Fruit fly (Drosophila melanogaster): ENCODE data around the gene Flo2.

- TF ChIP-seq lola (GFP tag; optimal IDR thresholded peaks at IDR 0.05) (no peak), OdsH (GFP tag; optimal IDR thresholded peaks at IDR 0.05) (no peak), psq (GFP tag; optimal IDR thresholded peaks at IDR 0.05) (no peak), rgr (GFP tag; optimal IDR thresholded peaks at IDR 0.05) (no peak)
Observed at dm6 chrX:14955050-14955783, 116.0 kb downstream of the Flo2 start, which contains the start of the genes CG9030 and eag.
